Fruit fly (Drosophila melanogaster): ENCODE data around the gene CG3792.

The CG3792 gene

dm6 chr2L:4981278-4981966, 4.3 kb downstream of the CG3792 start, which contains the start of the genes CG8892 and CG34126 (continued):
- peak; percentile 98 for TF ChIP-seq Usf (GFP tag; optimal IDR thresholded peaks at IDR 0.05)
- TF ChIP-seq btn (GFP tag; optimal IDR thresholded peaks at IDR 0.05) = peak; percentile 64
- TF ChIP-seq cas (GFP tag; IDR thresholded peaks at IDR 0.05) = peak; percentile 90
- no peak for TF ChIP-seq z (GFP tag; IDR thresholded peaks at IDR 0.05)
- peak; percentile 92 for TF ChIP-seq Ets97D (GFP tag; optimal IDR thresholded peaks at IDR 0.05)
- TF ChIP-seq NC2α (GFP tag; optimal IDR thresholded peaks at IDR 0.05) = peak; percentile 80
- no peak for TF ChIP-seq fru (optimal IDR thresholded peaks at IDR 0.05)
- no peak for TF ChIP-seq HLHmδ (GFP tag; optimal IDR thresholded peaks at IDR 0.05)
- TF ChIP-seq Hsf (GFP tag; optimal IDR thresholded peaks at IDR 0.05) = peak; percentile 99
- TF ChIP-seq jumu (GFP tag; optimal IDR thresholded peaks at IDR 0.05) = peak; percentile 98
- peak; percentile 99 for TF ChIP-seq Chrac-16 (GFP tag; optimal IDR thresholded peaks at IDR 0.05)
- peak; percentile 68 for TF ChIP-seq fd102C (GFP tag; optimal IDR thresholded peaks at IDR 0.05)
- peak; percentile 91 for TF ChIP-seq CG2875 (GFP tag; optimal IDR thresholded peaks at IDR 0.05)
- TF ChIP-seq tgo (GFP tag; IDR thresholded peaks at IDR 0.05) = peak; percentile 97
- peak; percentile 81 for TF ChIP-seq Sry-β (GFP tag; optimal IDR thresholded peaks at IDR 0.05)
- peak; percentile 84 for TF ChIP-seq CG3163 (GFP tag; optimal IDR thresholded peaks at IDR 0.05)
- TF ChIP-seq amos (GFP tag; IDR thresholded peaks at IDR 0.05; ENCODE audit: partially characterized antibody) = peak; percentile 48; the same call in 1 of the 2 replicates
- peak; percentile 98 for TF ChIP-seq sisA (GFP tag; IDR thresholded peaks at IDR 0.05)
- TF ChIP-seq odd (GFP tag; optimal IDR thresholded peaks at IDR 0.05) = peak; percentile 90
- peak; percentile 67 to 95 for TF ChIP-seq tll (GFP tag; optimal IDR thresholded peaks at IDR 0.05)
- TF ChIP-seq CG7786 (GFP tag; optimal IDR thresholded peaks at IDR 0.05) = peak; percentile 96
- peak; percentile 81 for TF ChIP-seq p53 (GFP tag; optimal IDR thresholded peaks at IDR 0.05)
- peak; percentile 92 for TF ChIP-seq eyg (GFP tag; optimal IDR thresholded peaks at IDR 0.05)
- TF ChIP-seq Scr (GFP tag; IDR thresholded peaks at IDR 0.05; ENCODE audit: partially characterized antibody) = peak; percentile 24; the same call in 1 of the 2 replicates
- TF ChIP-seq Camta (GFP tag; optimal IDR thresholded peaks at IDR 0.05) = peak; percentile 97
- TF ChIP-seq wek (GFP tag; optimal IDR thresholded peaks at IDR 0.05) = peak; percentile 65
- peak; percentile 94 for TF ChIP-seq B-H1 (GFP tag; IDR thresholded peaks at IDR 0.05)
- TF ChIP-seq Gsc (GFP tag; IDR thresholded peaks at IDR 0.05) = peak; percentile 95
- peak; percentile 88 for TF ChIP-seq nom (GFP tag; optimal IDR thresholded peaks at IDR 0.05)
- peak; percentile 97 for TF ChIP-seq CG7839 (tag; optimal IDR thresholded peaks at IDR 0.05)
- peak; percentile 91 for TF ChIP-seq gsb (GFP tag; IDR thresholded peaks at IDR 0.05)
- peak in 1 of 2 experiments; percentile 92 for TF ChIP-seq Dfd (GFP tag; optimal IDR thresholded peaks at IDR 0.05)
- peak; percentile 98 for TF ChIP-seq ken (GFP tag; IDR thresholded peaks at IDR 0.05)
- peak; percentile 99 for TF ChIP-seq CoRest (tag; optimal IDR thresholded peaks at IDR 0.05)
- TF ChIP-seq kay (GFP tag; optimal IDR thresholded peaks at IDR 0.05) = peak; percentile 96
- peak in 1 of 3 experiments; percentile 98 for TF ChIP-seq lola (GFP tag; optimal IDR thresholded peaks at IDR 0.05)
- TF ChIP-seq dysf (GFP tag; IDR thresholded peaks at IDR 0.05) = peak; percentile 98
- TF ChIP-seq CG34376 (GFP tag; optimal IDR thresholded peaks at IDR 0.05) = peak; percentile 97
- TF ChIP-seq ci (GFP tag; IDR thresholded peaks at IDR 0.05) = peak; percentile 89
- peak; percentile 96 for TF ChIP-seq CG13624 (GFP tag; optimal IDR thresholded peaks at IDR 0.05)
- peak; percentile 97 for TF ChIP-seq Atf6 (GFP tag; IDR thresholded peaks at IDR 0.05)
- peak; percentile 82 for TF ChIP-seq dimm (GFP tag; IDR thresholded peaks at IDR 0.05)
- TF ChIP-seq CG3407 (GFP tag; optimal IDR thresholded peaks at IDR 0.05) = peak; percentile 94
- peak; percentile 100 for TF ChIP-seq Ets65A (GFP tag)
- TF ChIP-seq Med (GFP tag) = peak; percentile 99
- peak; percentile 88 for TF ChIP-seq CG1024 (GFP tag; IDR thresholded peaks at IDR 0.05)
- peak; percentile 99 for TF ChIP-seq CG9932 (GFP tag; IDR thresholded peaks at IDR 0.05)
- TF ChIP-seq dan (GFP tag; IDR thresholded peaks at IDR 0.05) = peak; percentile 93
- TF ChIP-seq Hr39 (optimal IDR thresholded peaks at IDR 0.05) = peak; percentile 82
- TF ChIP-seq otp (GFP tag; IDR thresholded peaks at IDR 0.05) = peak; percentile 85
- peak; percentile 97 for TF ChIP-seq twi (tag; optimal IDR thresholded peaks at IDR 0.05)
